Worm (Caenorhabditis elegans) whole organism, midembryonic: Measurements from ENCODE around the gene F47C12.13.

Experiments
- T22C8.4 ChIP-seq: fragments of 200-800 bp; sonication (Bioruptor generic); IDR thresholded peaks from 2 replicates; pipeline ENCODE4 v1.3.6; 2022; ENCODE audit warnings: missing genetic modification characterization, missing compliant biosample characterization
- cog-1 ChIP-seq: sonication (generic microtip); optimal IDR thresholded peaks from 2 replicates; lab custom pipeline; 2016; ENCODE audit warnings: missing genetic modification characterization, missing compliant biosample characterization
- flt-1 ChIP-seq: fragments of 200-800 bp; sonication (Bioruptor generic); IDR thresholded peaks from 2 replicates; pipeline ENCODE4 v1.3.6; 2022; ENCODE audit warnings: missing genetic modification characterization, missing compliant biosample characterization
- klf-2 ChIP-seq: fragments of 200-800 bp; sonication (Bioruptor generic); conservative IDR thresholded peaks from 2 replicates; pipeline ENCODE4 v1.3.6; 2022; ENCODE audit warnings: missing genetic modification reagents, missing genetic modification characterization, missing compliant biosample characterization
- med-1 ChIP-seq: sonication (generic microtip); optimal IDR thresholded peaks from 2 replicates; lab custom pipeline; 2017; ENCODE audit warnings: missing genetic modification characterization, mild to moderate bottlenecking, missing compliant biosample characterization, antibody characterized with exemption, missing genetic modification reagents; ENCODE audit not compliant: insufficient read depth
- ref-1 ChIP-seq: fragments of 200-800 bp; sonication (Bioruptor generic); conservative IDR thresholded peaks from 2 replicates; pipeline ENCODE4 v1.3.6; 2022; ENCODE audit warnings: missing genetic modification reagents, missing genetic modification characterization, missing compliant biosample characterization
- tab-1 ChIP-seq: fragments of 200-800 bp; sonication (Bioruptor generic); IDR thresholded peaks from 2 replicates; pipeline ENCODE4 v1.3.6; 2022; ENCODE audit warnings: missing genetic modification characterization, missing compliant biosample characterization
- ztf-23 ChIP-seq: fragments of 200-800 bp; sonication (Bioruptor generic); IDR thresholded peaks from 2 replicates; pipeline ENCODE4 v1.3.6; 2022; ENCODE audit warnings: missing genetic modification reagents, missing genetic modification characterization, missing compliant biosample characterization
- ztf-29 ChIP-seq: fragments of 200-800 bp; sonication (Bioruptor generic); IDR thresholded peaks from 2 replicates; pipeline ENCODE4 v1.3.6; 2022; ENCODE audit warnings: missing genetic modification reagents, missing genetic modification characterization, missing compliant biosample characterization

The F47C12.13 gene

DNA sequence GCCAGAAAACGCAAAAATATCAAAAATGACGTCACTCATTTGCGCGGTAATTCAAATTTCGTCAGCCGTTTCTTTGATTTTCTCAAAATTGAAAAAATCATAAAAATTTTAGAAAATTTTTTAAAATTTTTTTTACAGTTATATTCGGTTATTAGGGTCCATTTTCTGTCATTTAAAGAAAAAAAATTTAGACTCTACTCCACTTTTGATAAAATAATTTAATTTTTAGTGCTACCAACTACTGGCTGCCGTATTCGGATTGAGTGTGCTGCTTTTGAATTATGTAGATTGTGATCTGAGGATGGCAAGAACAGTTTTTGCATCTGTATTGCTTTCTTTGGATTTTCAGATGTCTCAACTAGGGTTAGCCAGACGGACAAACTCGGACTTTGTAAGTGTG is 31.6 kb downstream of the F47C12.13 start, which contains the start of gene Y46C8AM.1:
Gene Y46C8AM.1, plus strand, starts transcription at position 301 of the 400 bp plus-strand sequence.
- TF ChIP-seq med-1 (GFP tag; lab: Kevin White, UChicago): no peak
- no peak for TF ChIP-seq cog-1 (tag; lab: Kevin White, UChicago)
- TF ChIP-seq klf-2 (GFP tag; lab: Robert Waterston, UW): no peak
- no peak for TF ChIP-seq ref-1 (GFP tag; lab: Robert Waterston, UW)
- TF ChIP-seq flt-1: no peak
- TF ChIP-seq ztf-29 (GFP tag; lab: Robert Waterston, UW): no peak
- TF ChIP-seq ztf-23 (GFP tag; lab: Robert Waterston, UW): no peak
- no peak for TF ChIP-seq T22C8.4
- TF ChIP-seq tab-1 (GFP tag; lab: Robert Waterston, UW): no peak

DNA sequence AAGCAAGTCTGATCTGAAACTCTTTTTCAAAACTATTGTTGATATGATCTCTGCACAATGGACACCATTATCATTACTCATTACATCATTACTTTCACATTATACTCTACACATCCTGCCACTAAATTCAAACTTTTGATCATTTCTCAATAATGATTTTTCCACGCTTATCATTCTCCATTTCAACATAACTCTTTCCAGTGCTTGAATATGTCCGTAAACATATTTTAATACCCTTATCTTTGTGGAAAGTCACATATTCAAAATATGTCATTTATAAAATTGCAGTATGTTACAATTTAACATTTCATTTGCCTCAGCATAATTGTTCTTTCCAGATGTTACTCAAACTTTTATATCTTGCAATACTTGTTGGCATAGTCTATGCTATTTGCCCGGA is 33.8 kb downstream of the F47C12.13 start, which contains the start of gene clec-75:
Gene clec-75, plus strand, starts transcription at position 339 of the 400 bp plus-strand sequence.
- TF ChIP-seq ref-1 (GFP tag; lab: Robert Waterston, UW) (no peak), cog-1 (tag; lab: Kevin White, UChicago) (no peak), klf-2 (GFP tag; lab: Robert Waterston, UW) (no peak), med-1 (GFP tag; lab: Kevin White, UChicago) (no peak), T22C8.4 (no peak), tab-1 (GFP tag; lab: Robert Waterston, UW) (no peak), ztf-29 (GFP tag; lab: Robert Waterston, UW) (no peak), ztf-23 (GFP tag; lab: Robert Waterston, UW) (no peak), flt-1 (no peak)

DNA sequence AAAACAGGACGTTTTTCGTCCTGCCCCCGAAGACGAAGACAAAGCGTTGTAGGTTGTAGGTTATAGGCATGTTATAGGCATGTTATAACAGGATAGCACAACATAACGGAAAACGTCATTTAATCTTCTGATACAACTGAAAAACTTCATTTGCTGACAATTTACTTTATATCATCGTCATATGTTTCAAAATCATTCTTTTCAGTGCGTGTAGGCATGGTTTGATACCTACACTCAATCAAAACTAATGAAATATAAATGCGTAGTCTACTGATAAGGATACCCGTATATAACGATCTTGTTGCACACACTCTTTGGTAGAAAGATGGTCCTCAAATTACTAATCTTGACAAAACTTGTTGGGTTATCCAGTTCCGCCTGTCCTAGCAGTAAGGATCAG is 37.5 kb downstream of the F47C12.13 start, which contains the start of gene clec-74:
Gene clec-74, plus strand, starts transcription at position 301 of the 400 bp plus-strand sequence.
- TF ChIP-seq ztf-29 (GFP tag; lab: Robert Waterston, UW) (no peak), klf-2 (GFP tag; lab: Robert Waterston, UW) (no peak), med-1 (GFP tag; lab: Kevin White, UChicago) (no peak), ztf-23 (GFP tag; lab: Robert Waterston, UW) (no peak)

DNA sequence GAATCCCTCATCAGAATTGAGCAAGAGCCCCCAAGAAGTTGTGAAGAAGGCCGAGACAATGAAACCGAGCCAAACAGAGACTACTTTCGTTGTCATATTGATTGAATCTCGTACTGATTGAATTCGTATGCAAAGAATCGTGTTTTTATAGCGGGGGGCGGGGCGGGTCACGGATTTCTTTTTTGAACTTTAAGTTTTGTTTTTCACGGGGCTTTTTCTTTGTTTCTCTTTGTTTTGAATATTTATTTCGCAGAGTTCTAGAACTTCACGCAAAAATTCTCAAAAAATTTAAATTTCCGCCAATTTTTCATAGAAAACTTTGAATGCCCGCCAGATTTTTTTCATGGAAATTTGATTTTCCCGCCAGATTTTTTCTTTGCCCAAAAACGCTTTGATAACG is 38.1 kb downstream of the F47C12.13 start, which contains the start of gene clec-73:
Gene clec-73, minus strand, starts transcription at position 101 of the 400 bp plus-strand sequence.
- TF ChIP-seq tab-1 (GFP tag; lab: Robert Waterston, UW): no peak
- no peak for TF ChIP-seq klf-2 (GFP tag; lab: Robert Waterston, UW)
- no peak for TF ChIP-seq flt-1
- no peak for TF ChIP-seq med-1 (GFP tag; lab: Kevin White, UChicago)
- no peak for TF ChIP-seq T22C8.4
- TF ChIP-seq cog-1 (tag; lab: Kevin White, UChicago): no peak
- no peak for TF ChIP-seq ztf-23 (GFP tag; lab: Robert Waterston, UW)
- TF ChIP-seq ztf-29 (GFP tag; lab: Robert Waterston, UW): no peak
- TF ChIP-seq ref-1 (GFP tag; lab: Robert Waterston, UW): no peak

DNA sequence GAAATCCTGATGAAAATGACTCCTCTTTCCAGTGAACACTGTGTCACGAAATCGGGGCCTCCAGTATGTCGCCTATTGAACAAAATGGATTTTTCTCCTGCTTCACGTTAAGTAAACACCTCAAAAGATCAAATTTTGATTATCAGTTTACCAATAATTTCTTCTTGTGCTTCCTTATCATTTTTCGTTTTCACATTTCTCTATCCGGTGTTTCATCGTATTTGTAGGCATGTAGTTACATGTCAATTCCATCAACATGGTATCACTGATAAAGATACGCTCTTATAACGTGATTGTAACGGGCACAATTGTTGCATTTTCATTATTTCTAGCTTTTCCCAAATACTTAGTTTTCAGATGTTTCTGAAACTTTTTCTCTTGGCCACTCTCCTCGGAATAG is 49.8 kb downstream of the F47C12.13 start, which contains the start of gene clec-72:
Gene clec-72, plus strand, starts transcription at position 358 of the 400 bp plus-strand sequence.
- TF ChIP-seq ztf-29 (GFP tag; lab: Robert Waterston, UW) (no peak), med-1 (GFP tag; lab: Kevin White, UChicago) (no peak), flt-1 (no peak), cog-1 (tag; lab: Kevin White, UChicago) (no peak), klf-2 (GFP tag; lab: Robert Waterston, UW) (no peak), ref-1 (GFP tag; lab: Robert Waterston, UW) (no peak), ztf-23 (GFP tag; lab: Robert Waterston, UW) (no peak), T22C8.4 (no peak), tab-1 (GFP tag; lab: Robert Waterston, UW) (no peak)
